Fruit fly (Drosophila melanogaster) whole organism, embryonic: ENCODE measurements around the gene stops.
A peak's percentile ranks its signal among the peaks of the same experiment; 100 is the strongest.

Experiments used
- ATbp ChIP-seq: fragments of 200-800 bp; sonication (Bioruptor generic); optimal IDR thresholded peaks from 2 replicates; lab custom pipeline; 2017; ENCODE audit warnings: missing biosample characterization, mild to moderate bottlenecking, missing genetic modification characterization, missing genetic modification reagents
- Bteb2 ChIP-seq: fragments of 200-800 bp; sonication (Bioruptor generic); optimal IDR thresholded peaks from 2 replicates; lab custom pipeline; 2016; ENCODE audit warnings: missing biosample characterization, missing genetic modification characterization
- CG11247 ChIP-seq: fragments of 200-800 bp; sonication (Bioruptor generic); IDR thresholded peaks from 2 replicates; pipeline ENCODE4 v1.3.6; 2022; ENCODE audit warnings: missing biosample characterization, missing genetic modification characterization
- CG11696 ChIP-seq: fragments of 200-800 bp; sonication (Bioruptor generic); IDR thresholded peaks from 2 replicates; pipeline ENCODE4 v1.3.6; 2022; ENCODE audit warnings: missing biosample characterization, missing genetic modification characterization
- CG13287 ChIP-seq: fragments of 200-800 bp; sonication (Bioruptor generic); IDR thresholded peaks from 2 replicates; pipeline ENCODE4 v1.3.6; 2022; ENCODE audit warnings: missing biosample characterization, missing genetic modification characterization; ENCODE audit not compliant: partially characterized antibody
- CG13775 ChIP-seq: fragments of 200-800 bp; sonication (Bioruptor generic); optimal IDR thresholded peaks from 3 replicates; lab custom pipeline; 2017; ENCODE audit warnings: missing biosample characterization, mild to moderate bottlenecking, missing genetic modification characterization
- CG15269 ChIP-seq: fragments of 200-800 bp; sonication (Bioruptor generic); optimal IDR thresholded peaks from 2 replicates; lab custom pipeline; 2018; ENCODE audit warnings: missing biosample characterization, mild to moderate bottlenecking, missing genetic modification characterization, moderate library complexity
- CG15696 ChIP-seq: fragments of 200-800 bp; sonication (Bioruptor generic); optimal IDR thresholded peaks from 2 replicates; lab custom pipeline; 2019; ENCODE audit warnings: missing biosample characterization, mild to moderate bottlenecking, missing genetic modification characterization, moderate library complexity
- CG1602 ChIP-seq: fragments of 200-800 bp; sonication (Bioruptor generic); optimal IDR thresholded peaks from 3 replicates; lab custom pipeline; 2016; ENCODE audit warnings: missing biosample characterization, missing genetic modification characterization
- CG1647 ChIP-seq: fragments of 200-800 bp; sonication (Bioruptor generic); optimal IDR thresholded peaks from 3 replicates; lab custom pipeline; 2016; ENCODE audit warnings: missing biosample characterization, missing genetic modification characterization
- CG17568 ChIP-seq: fragments of 200-800 bp; sonication (Bioruptor generic); optimal IDR thresholded peaks from 2 replicates; lab custom pipeline; 2018; ENCODE audit warnings: missing biosample characterization, mild to moderate bottlenecking, missing genetic modification characterization, moderate library complexity
- CG18011 ChIP-seq: fragments of 200-800 bp; sonication (Bioruptor generic); optimal IDR thresholded peaks from 2 replicates; lab custom pipeline; 2017; ENCODE audit warnings: missing biosample characterization, missing genetic modification characterization, mild to moderate bottlenecking, moderate library complexity, missing genotype
- CG18599 ChIP-seq: fragments of 200-800 bp; sonication (Bioruptor generic); optimal IDR thresholded peaks from 3 replicates; lab custom pipeline; 2017; ENCODE audit warnings: missing biosample characterization, missing genetic modification characterization, mild to moderate bottlenecking, moderate library complexity, missing genetic modification reagents
- CG3407 ChIP-seq: fragments of 200-800 bp; sonication (Bioruptor generic); optimal IDR thresholded peaks from 2 replicates; lab custom pipeline; 2018; ENCODE audit warnings: missing biosample characterization, mild to moderate bottlenecking, missing genetic modification characterization
- CG34376 ChIP-seq: fragments of 200-800 bp; sonication (Bioruptor generic); optimal IDR thresholded peaks from 2 replicates; lab custom pipeline; 2018; ENCODE audit warnings: missing biosample characterization, mild to moderate bottlenecking, missing genetic modification characterization
- CG5180 ChIP-seq: fragments of 200-800 bp; sonication (Bioruptor generic); optimal IDR thresholded peaks from 3 replicates; lab custom pipeline; 2017; ENCODE audit warnings: missing biosample characterization, missing genetic modification characterization, mild to moderate bottlenecking, moderate library complexity, missing genetic modification reagents
- CG9215 ChIP-seq: fragments of 200-800 bp; sonication (Bioruptor generic); IDR thresholded peaks from 2 replicates; pipeline ENCODE4 v1.3.6; 2022; ENCODE audit warnings: missing biosample characterization, missing genetic modification characterization
- CG9817 ChIP-seq: fragments of 200-800 bp; sonication (Bioruptor generic); optimal IDR thresholded peaks from 2 replicates; lab custom pipeline; 2018; ENCODE audit warnings: missing biosample characterization, mild to moderate bottlenecking, missing genetic modification characterization, moderate library complexity
- CHES-1-like ChIP-seq: fragments of 200-800 bp; sonication (Bioruptor generic); optimal IDR thresholded peaks from 2 replicates; lab custom pipeline; 2016; ENCODE audit warnings: missing biosample characterization, missing genetic modification characterization
- CoRest ChIP-seq: fragments of 200-800 bp; sonication (Bioruptor generic); optimal IDR thresholded peaks from 3 replicates; lab custom pipeline; 2018; ENCODE audit warnings: missing biosample characterization, mild to moderate bottlenecking, missing genetic modification characterization, moderate library complexity
- D ChIP-seq, 2 experiments: fragments of 200-800 bp in 1 of 2; fragments of >200 bp in 1 of 2; sonication (Bioruptor generic) in 1 of 2; optimal IDR thresholded peaks; 2 replicates in 1 of 2; 3 replicates in 1 of 2; lab custom pipeline; 2017; ENCODE audit warnings: mild to moderate bottlenecking in 1 of 2, missing biosample characterization in 1 of 2, missing genetic modification characterization in 1 of 2, missing genetic modification reagents in 1 of 2
- Dbx ChIP-seq: fragments of 200-800 bp; sonication (Bioruptor generic); IDR thresholded peaks from 3 replicates; pipeline ENCODE4 v1.3.6; 2022; ENCODE audit warnings: missing biosample characterization, missing genetic modification characterization
- Doc3 ChIP-seq: fragments of 200-800 bp; sonication (Bioruptor generic); IDR thresholded peaks from 3 replicates; pipeline ENCODE4 v1.3.6; 2022; ENCODE audit warnings: missing biosample characterization, missing genetic modification characterization; ENCODE audit not compliant: partially characterized antibody
- Gsc ChIP-seq: fragments of 200-800 bp; sonication (Bioruptor generic); IDR thresholded peaks from 2 replicates; pipeline ENCODE4 v1.3.6; 2022; ENCODE audit warnings: missing biosample characterization, missing genetic modification characterization
- Gug ChIP-seq: fragments of 200-800 bp; sonication (Bioruptor generic); IDR thresholded peaks from 4 replicates; pipeline ENCODE4 v1.3.6; 2022; ENCODE audit warnings: missing biosample characterization, missing genetic modification characterization
- HLH3B ChIP-seq: fragments of 200-800 bp; sonication (Bioruptor generic); IDR thresholded peaks from 2 replicates; pipeline ENCODE4 v1.3.6; 2022; ENCODE audit warnings: missing biosample characterization, missing genetic modification characterization
- Mes4 ChIP-seq: fragments of 200-800 bp; sonication (Bioruptor generic); optimal IDR thresholded peaks from 2 replicates; lab custom pipeline; 2016; ENCODE audit warnings: missing biosample characterization, missing genetic modification characterization
- Optix ChIP-seq: fragments of 200-800 bp; sonication (Bioruptor generic); IDR thresholded peaks from 3 replicates; pipeline ENCODE4 v1.3.6; 2022; ENCODE audit warnings: missing biosample characterization, missing genetic modification characterization
- PHDP ChIP-seq: fragments of 200-800 bp; sonication (Bioruptor generic); optimal IDR thresholded peaks from 3 replicates; lab custom pipeline; 2018; ENCODE audit warnings: missing biosample characterization, mild to moderate bottlenecking, missing genetic modification characterization, moderate library complexity
- Pdp1 ChIP-seq, 2 experiments: fragments of 200-800 bp; sonication (Bioruptor generic); optimal IDR thresholded peaks; 3 replicates each; lab custom pipeline; 2016; ENCODE audit warnings: missing biosample characterization in 2 of 2, missing genetic modification characterization in 2 of 2, mild to moderate bottlenecking in 1 of 2, moderate library complexity in 1 of 2
- Rx ChIP-seq: fragments of 200-800 bp; sonication (Bioruptor generic); IDR thresholded peaks from 2 replicates; pipeline ENCODE4 v1.3.6; 2022; ENCODE audit warnings: missing biosample characterization, missing genetic modification characterization
- Taf1 ChIP-seq: fragments of 200-800 bp; sonication (Bioruptor generic); IDR thresholded peaks from 2 replicates; pipeline ENCODE4 v1.3.6; 2022; ENCODE audit warnings: missing biosample characterization, missing genetic modification characterization
- Usf ChIP-seq: fragments of 200-800 bp; sonication (Bioruptor generic); optimal IDR thresholded peaks from 2 replicates; lab custom pipeline; 2017; ENCODE audit warnings: missing genotype, missing biosample characterization, missing genetic modification characterization
- ato ChIP-seq: fragments of 200-800 bp; sonication (Bioruptor generic); IDR thresholded peaks from 2 replicates; pipeline ENCODE4 v1.3.6; 2022; ENCODE audit warnings: missing biosample characterization, missing genetic modification characterization; ENCODE audit not compliant: partially characterized antibody
- cas ChIP-seq: fragments of 200-800 bp; sonication (Bioruptor generic); IDR thresholded peaks from 2 replicates; pipeline ENCODE4 v1.3.6; 2022; ENCODE audit warnings: missing biosample characterization, missing genetic modification characterization
- corto ChIP-seq: fragments of 200-800 bp; sonication (Bioruptor generic); optimal IDR thresholded peaks from 2 replicates; lab custom pipeline; 2016; ENCODE audit warnings: missing biosample characterization, mild to moderate bottlenecking, missing genetic modification characterization, moderate library complexity
- fd64A ChIP-seq: fragments of 200-800 bp; sonication (Bioruptor generic); optimal IDR thresholded peaks from 3 replicates; lab custom pipeline; 2018; ENCODE audit warnings: missing biosample characterization, mild to moderate bottlenecking, missing genetic modification characterization
- gcm ChIP-seq: fragments of 200-800 bp; sonication (Bioruptor generic); optimal IDR thresholded peaks from 2 replicates; lab custom pipeline; 2019; ENCODE audit warnings: missing biosample characterization, mild to moderate bottlenecking, missing genetic modification characterization, moderate library complexity
- h ChIP-seq: fragments of >200 bp; optimal IDR thresholded peaks from 2 replicates; lab custom pipeline; 2017
- jigr1 ChIP-seq: fragments of 200-800 bp; sonication (Bioruptor generic); IDR thresholded peaks from 3 replicates; pipeline ENCODE4 v1.3.6; 2022; ENCODE audit warnings: missing biosample characterization, missing genetic modification characterization
- kay ChIP-seq: fragments of 200-800 bp; sonication (Bioruptor generic); optimal IDR thresholded peaks from 2 replicates; lab custom pipeline; 2016; ENCODE audit warnings: missing biosample characterization, missing genetic modification characterization
- lab ChIP-seq: fragments of 200-800 bp; sonication (Bioruptor generic); optimal IDR thresholded peaks from 3 replicates; lab custom pipeline; 2017; ENCODE audit warnings: missing biosample characterization, missing genetic modification characterization, mild to moderate bottlenecking, moderate library complexity, missing genetic modification reagents
- maf-S ChIP-seq: fragments of 200-800 bp; sonication (Bioruptor generic); optimal IDR thresholded peaks from 2 replicates; lab custom pipeline; 2016; ENCODE audit warnings: missing biosample characterization, missing genetic modification characterization
- nmo ChIP-seq: fragments of 200-800 bp; sonication (Bioruptor generic); optimal IDR thresholded peaks from 2 replicates; lab custom pipeline; 2018; ENCODE audit warnings: missing biosample characterization, mild to moderate bottlenecking, missing genetic modification characterization, moderate library complexity
- phol ChIP-seq: fragments of 200-800 bp; sonication (Bioruptor generic); optimal IDR thresholded peaks from 3 replicates; lab custom pipeline; 2018; ENCODE audit warnings: missing biosample characterization, mild to moderate bottlenecking, missing genetic modification characterization, moderate library complexity
- psq ChIP-seq: fragments of 200-800 bp; sonication (Bioruptor generic); optimal IDR thresholded peaks from 2 replicates; lab custom pipeline; 2017; ENCODE audit warnings: missing biosample characterization, missing genetic modification characterization
- ssp ChIP-seq: fragments of 200-800 bp; sonication (Bioruptor generic); IDR thresholded peaks from 2 replicates; pipeline ENCODE4 v1.3.6; 2022; ENCODE audit warnings: missing biosample characterization, missing genetic modification characterization
- tx ChIP-seq: fragments of 200-800 bp; sonication (Bioruptor generic); optimal IDR thresholded peaks from 2 replicates; lab custom pipeline; 2016; ENCODE audit warnings: missing biosample characterization, missing genetic modification characterization
- vvl ChIP-seq: fragments of 200-800 bp; sonication (Bioruptor generic); IDR thresholded peaks from 2 replicates; pipeline ENCODE4 v1.3.6; 2022; ENCODE audit warnings: missing biosample characterization, missing genetic modification characterization
- zf30C ChIP-seq: fragments of 200-800 bp; sonication (Bioruptor generic); optimal IDR thresholded peaks from 3 replicates; lab custom pipeline; 2018; ENCODE audit warnings: missing biosample characterization, mild to moderate bottlenecking, missing genetic modification characterization

The stops gene

DNA sequence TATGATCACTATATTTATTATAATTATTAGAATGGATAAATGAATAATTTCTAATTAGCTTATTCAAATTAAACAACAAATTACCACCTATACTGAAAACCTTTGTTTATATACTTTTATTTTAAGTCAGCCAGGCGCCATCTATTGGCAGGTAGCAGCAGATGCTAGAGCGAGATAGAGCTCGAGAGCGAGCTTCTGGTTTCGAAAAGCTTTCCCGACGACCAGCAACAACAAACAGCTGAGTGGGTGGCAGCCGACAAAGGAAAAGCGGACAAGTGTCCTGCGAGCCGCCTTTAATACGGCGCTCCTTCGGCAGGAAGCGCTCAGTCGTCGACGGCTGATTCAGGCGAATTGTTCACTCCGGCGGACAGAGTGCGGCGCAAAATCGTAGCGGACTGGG is 34.9 kb downstream of the stops start, which contains the start of gene Gycbeta100B (continued):
- TF ChIP-seq CoRest (tag; lab: Kevin White, UChicago) (no peak), Gug (GFP tag; lab: Robert Waterston, UW) (no peak), CG5180 (GFP tag; lab: Kevin White, UChicago) (peak; percentile 3), CG17568 (GFP tag; lab: Kevin White, UChicago) (peak; percentile 15), vvl (peak; percentile 24; the same call in 1 of the 2 replicates), CG9215 (GFP tag; lab: Robert Waterston, UW) (no peak), CG1602 (GFP tag; lab: Kevin White, UChicago) (no peak), nmo (GFP tag; lab: Kevin White, UChicago) (no peak), ato (GFP tag; lab: Robert Waterston, UW) (no peak), fd64A (GFP tag; lab: Kevin White, UChicago) (peak; percentile 13), Gsc (GFP tag; lab: Robert Waterston, UW) (no peak), Doc3 (GFP tag; lab: Robert Waterston, UW) (no peak), CG3407 (GFP tag; lab: Kevin White, UChicago) (no peak), CG9817 (tag; lab: Kevin White, UChicago) (no peak), Bteb2 (GFP tag; lab: Kevin White, UChicago) (no peak), Mes4 (no peak), CG18011 (GFP tag; lab: Kevin White, UChicago) (no peak), CG13775 (GFP tag; lab: Kevin White, UChicago) (peak; percentile 7), CHES-1-like (GFP tag; lab: Kevin White, UChicago) (no peak), ATbp (GFP tag; lab: Kevin White, UChicago) (peak; percentile 39), CG34376 (GFP tag; lab: Kevin White, UChicago) (peak; percentile 31), CG11247 (GFP tag; lab: Robert Waterston, UW) (peak; percentile 54; the same call in 1 of the 2 replicates), maf-S (no peak), CG1647 (GFP tag; lab: Kevin White, UChicago) (no peak), Optix (GFP tag; lab: Robert Waterston, UW) (0 out of 3 replicates have a peak, but pooled peaks have one; percentile 11), jigr1 (GFP tag; lab: Robert Waterston, UW) (no peak), tx (no peak), D (optimal IDR thresholded peaks at IDR 0.05; lab: Kevin White, UChicago) (no peak), D (GFP tag; optimal IDR thresholded peaks at IDR 0.05; lab: Kevin White, UChicago) (peak; percentile 9), CG15696 (tag; lab: Kevin White, UChicago) (no peak), kay (GFP tag; lab: Kevin White, UChicago) (no peak), gcm (GFP tag; lab: Kevin White, UChicago) (no peak), Dbx (GFP tag; lab: Robert Waterston, UW) (0 out of 3 replicates have a peak, but pooled peaks have one; percentile 53), ssp (GFP tag; lab: Robert Waterston, UW) (no peak), CG13287 (GFP tag; lab: Robert Waterston, UW) (no peak), Taf1 (GFP tag; lab: Robert Waterston, UW) (no peak), HLH3B (peak; percentile 37; the same call in 1 of the 2 replicates), CG11696 (GFP tag; lab: Robert Waterston, UW) (no peak), lab (peak; percentile 79), h (lab: Kevin White, UChicago) (no peak), CG15269 (tag; lab: Kevin White, UChicago) (peak; percentile 49), CG18599 (GFP tag; lab: Kevin White, UChicago) (peak; percentile 68), Usf (GFP tag; lab: Kevin White, UChicago) (no peak), zf30C (GFP tag; lab: Kevin White, UChicago) (no peak), corto (no peak), cas (GFP tag; lab: Robert Waterston, UW) (no peak), Pdp1 (GFP tag; optimal IDR thresholded peaks at IDR 0.05; lab: Kevin White, UChicago) (no peak), psq (GFP tag; lab: Kevin White, UChicago) (no peak), Rx (GFP tag; lab: Robert Waterston, UW) (no peak), phol (tag; lab: Kevin White, UChicago) (no peak), PHDP (peak; percentile 55)
